Fruit fly (Drosophila melanogaster): ENCODE results near the gene CG11334.

DNA sequence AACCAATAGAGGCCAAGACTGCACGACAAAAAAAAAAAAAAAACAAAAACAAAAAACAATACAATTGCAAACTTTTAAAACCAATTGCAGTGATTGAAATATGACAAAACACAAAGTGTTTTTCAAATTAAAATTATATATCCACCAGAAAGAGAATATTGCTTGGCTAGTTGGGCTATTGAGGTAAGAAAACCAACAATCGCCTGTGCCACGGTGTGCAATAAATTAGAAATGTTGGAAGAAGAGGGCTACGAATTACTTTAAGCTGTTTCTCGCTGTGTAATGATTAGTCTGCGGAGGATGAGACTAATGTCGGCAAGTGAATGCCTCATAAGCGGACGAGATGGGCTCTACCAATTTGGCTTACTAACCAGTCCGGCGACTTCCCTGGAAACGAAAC lies 49.2 kb upstream of the CG11334 start:
- TF ChIP-seq CG7045 (GFP tag; optimal IDR thresholded peaks at IDR 0.05) (no peak), cnc (optimal IDR thresholded peaks at IDR 0.05) (no peak), Mnt (GFP tag; optimal IDR thresholded peaks at IDR 0.05) (no peak), CG5204 (GFP tag; optimal IDR thresholded peaks at IDR 0.05) (no peak), Hr96 (GFP tag; optimal IDR thresholded peaks at IDR 0.05) (no peak), cic (GFP tag; optimal IDR thresholded peaks at IDR 0.05) (no peak), kay (GFP tag; ENCODE audit: borderline replicate concordance) (no peak), ovo (GFP tag; optimal IDR thresholded peaks at IDR 0.05) (no peak), Crg-1 (GFP tag; optimal IDR thresholded peaks at IDR 0.05) (no peak), pad (GFP tag; optimal IDR thresholded peaks at IDR 0.05) (no peak), tj (GFP tag; optimal IDR thresholded peaks at IDR 0.05) (no peak), Clk (GFP tag; optimal IDR thresholded peaks at IDR 0.05) (no peak), CG33017 (tag; optimal IDR thresholded peaks at IDR 0.05) (no peak), CG7101 (tag; optimal IDR thresholded peaks at IDR 0.05) (no peak)
